Worm (Caenorhabditis elegans) whole organism, mixed stage, embryonic: Measurements from ENCODE around the gene par-5.

Source experiments
- M03D4.4 ChIP-seq: sonication (generic microtip); optimal IDR thresholded peaks from 2 replicates; lab custom pipeline; 2017; ENCODE audit warnings: mild to moderate bottlenecking, missing genetic modification characterization, missing compliant biosample characterization
- bed-3 ChIP-seq: fragments of 200-800 bp; sonication (Bioruptor generic); optimal IDR thresholded peaks from 3 replicates; lab custom pipeline; 2018; ENCODE audit warnings: mild to moderate bottlenecking, missing genetic modification characterization, moderate library complexity, missing compliant biosample characterization
- blmp-1 ChIP-seq: fragments of 150-350 bp; optimal IDR thresholded peaks from 2 replicates; lab custom pipeline; 2014; ENCODE audit warnings: missing biosample characterization, missing genetic modification characterization
- ceh-39 ChIP-seq: fragments of 150-350 bp; optimal IDR thresholded peaks from 2 replicates; lab custom pipeline; 2014; ENCODE audit warnings: missing biosample characterization, missing genetic modification characterization
- ceh-43 ChIP-seq: fragments of 200-800 bp; sonication (Bioruptor generic); optimal IDR thresholded peaks from 2 replicates; lab custom pipeline; 2018; ENCODE audit warnings: mild to moderate bottlenecking, missing genetic modification characterization, moderate library complexity, missing compliant biosample characterization
- ceh-83 ChIP-seq: fragments of 200-800 bp; sonication (Bioruptor generic); optimal IDR thresholded peaks from 2 replicates; lab custom pipeline; 2018; ENCODE audit warnings: mild to moderate bottlenecking, missing genetic modification characterization, missing compliant biosample characterization
- ces-1 ChIP-seq: fragments of 150-350 bp; optimal IDR thresholded peaks from 2 replicates; lab custom pipeline; 2014; ENCODE audit warnings: missing biosample characterization, missing genetic modification reagents, missing genetic modification characterization
- cnd-1 ChIP-seq: fragments of 200-800 bp; sonication (Bioruptor generic); optimal IDR thresholded peaks from 2 replicates; lab custom pipeline; 2018; ENCODE audit warnings: mild to moderate bottlenecking, missing genetic modification characterization, missing compliant biosample characterization
- drap-1 ChIP-seq: fragments of 200-800 bp; sonication (Bioruptor generic); optimal IDR thresholded peaks from 3 replicates; lab custom pipeline; 2018; ENCODE audit warnings: mild to moderate bottlenecking, missing genetic modification characterization, missing compliant biosample characterization
- elt-1 ChIP-seq: sonication (generic microtip); optimal IDR thresholded peaks from 2 replicates; lab custom pipeline; 2017; ENCODE audit warnings: missing genetic modification characterization, mild to moderate bottlenecking, missing compliant biosample characterization, antibody characterized with exemption, moderate library complexity, borderline replicate concordance; ENCODE audit not compliant: insufficient read depth
- elt-3 ChIP-seq: fragments of 150-350 bp; optimal IDR thresholded peaks from 2 replicates; lab custom pipeline; 2014; ENCODE audit warnings: missing biosample characterization, missing genetic modification characterization
- flh-1 ChIP-seq: fragments of 200-800 bp; sonication (Bioruptor generic); optimal IDR thresholded peaks from 2 replicates; lab custom pipeline; 2018; ENCODE audit warnings: mild to moderate bottlenecking, missing genetic modification characterization, moderate library complexity, missing compliant biosample characterization
- ham-2 ChIP-seq: fragments of 200-800 bp; sonication (Bioruptor generic); optimal IDR thresholded peaks from 2 replicates; lab custom pipeline; 2018; ENCODE audit warnings: mild to moderate bottlenecking, missing genetic modification characterization, missing compliant biosample characterization
- hlh-1 ChIP-seq: fragments of 150-350 bp; optimal IDR thresholded peaks from 2 replicates; lab custom pipeline; 2014; ENCODE audit warnings: missing biosample characterization, missing genetic modification reagents, missing genetic modification characterization
- lin-13 ChIP-seq: fragments of 150-350 bp; optimal IDR thresholded peaks from 2 replicates; lab custom pipeline; 2014; ENCODE audit warnings: missing biosample characterization, missing genetic modification characterization
- lin-32 ChIP-seq: fragments of 200-800 bp; sonication (Bioruptor generic); optimal IDR thresholded peaks from 2 replicates; lab custom pipeline; 2018; ENCODE audit warnings: mild to moderate bottlenecking, missing genetic modification characterization, missing compliant biosample characterization
- lsy-2 ChIP-seq: fragments of 150-350 bp; optimal IDR thresholded peaks from 2 replicates; lab custom pipeline; 2014; ENCODE audit warnings: missing biosample characterization, missing genetic modification characterization
- mab-5 ChIP-seq: fragments of 150-350 bp; optimal IDR thresholded peaks from 2 replicates; lab custom pipeline; 2014; ENCODE audit warnings: missing biosample characterization, missing genetic modification characterization
- mep-1 ChIP-seq: fragments of 150-350 bp; optimal IDR thresholded peaks from 2 replicates; lab custom pipeline; 2017; ENCODE audit warnings: missing biosample characterization, missing genetic modification reagents, missing genetic modification characterization, inconsistent platforms
- mls-2 ChIP-seq: sonication (generic microtip); optimal IDR thresholded peaks from 2 replicates; lab custom pipeline; 2016; ENCODE audit warnings: mild to moderate bottlenecking, missing genetic modification characterization, moderate library complexity, missing compliant biosample characterization
- nhr-12 ChIP-seq: fragments of 150-350 bp; optimal IDR thresholded peaks from 2 replicates; lab custom pipeline; 2014; ENCODE audit warnings: missing biosample characterization, missing genetic modification characterization
- nhr-2 ChIP-seq: fragments of 150-350 bp; optimal IDR thresholded peaks from 2 replicates; lab custom pipeline; 2014; ENCODE audit warnings: missing biosample characterization, missing genetic modification characterization
- nhr-237 ChIP-seq: fragments of 150-350 bp; optimal IDR thresholded peaks from 2 replicates; lab custom pipeline; 2014; ENCODE audit warnings: missing biosample characterization, missing genetic modification characterization
- nhr-28 ChIP-seq: fragments of 150-350 bp; optimal IDR thresholded peaks from 2 replicates; lab custom pipeline; 2014; ENCODE audit warnings: missing biosample characterization, missing genetic modification characterization
- pha-4 ChIP-seq: fragments of 150-350 bp; optimal IDR thresholded peaks from 2 replicates; lab custom pipeline; 2018; ENCODE audit warnings: missing biosample characterization, missing genetic modification reagents, missing genetic modification characterization
- sem-2 ChIP-seq: fragments of 200-800 bp; sonication (Bioruptor generic); optimal IDR thresholded peaks from 2 replicates; lab custom pipeline; 2018; ENCODE audit warnings: mild to moderate bottlenecking, missing genetic modification characterization, missing compliant biosample characterization
- snpc-4 ChIP-seq: fragments of 150-350 bp; optimal IDR thresholded peaks from 2 replicates; lab custom pipeline; 2014; ENCODE audit warnings: missing biosample characterization, missing genetic modification characterization
- sptf-1 ChIP-seq: sonication (generic microtip); optimal IDR thresholded peaks from 2 replicates; lab custom pipeline; 2017; ENCODE audit warnings: mild to moderate bottlenecking, missing genetic modification characterization, moderate library complexity, missing compliant biosample characterization
- tbx-8 ChIP-seq: fragments of 200-800 bp; sonication (Bioruptor generic); optimal IDR thresholded peaks from 2 replicates; lab custom pipeline; 2018; ENCODE audit warnings: mild to moderate bottlenecking, missing genetic modification characterization, moderate library complexity, missing compliant biosample characterization
- unc-120 ChIP-seq: sonication (generic microtip); optimal IDR thresholded peaks from 2 replicates; lab custom pipeline; 2017; ENCODE audit warnings: missing genetic modification characterization, missing compliant biosample characterization; ENCODE audit not compliant: poor library complexity, severe bottlenecking
- zip-8 ChIP-seq: fragments of 150-350 bp; optimal IDR thresholded peaks from 2 replicates; lab custom pipeline; 2014; ENCODE audit warnings: missing biosample characterization, missing genetic modification characterization

par-5 gene

ce11 chrIV:11851882-11852281 is 30.2 kb upstream of the par-5 start, which contains the start of gene F38H4.5:
F38H4.5 (plus strand) TSS chrIV:11852182.
- TF ChIP-seq mab-5 (tag; lab: Kevin White, UChicago) = no peak
- no peak for TF ChIP-seq bed-3 (GFP tag; lab: Kevin White, UChicago)
- TF ChIP-seq sptf-1 = no peak
- no peak for TF ChIP-seq nhr-237
- no peak for TF ChIP-seq blmp-1 (tag; lab: Kevin White, UChicago)
- no peak for TF ChIP-seq ces-1 (GFP tag; lab: Kevin White, UChicago)
- TF ChIP-seq cnd-1 (tag; lab: Kevin White, UChicago) = no peak
- no peak for TF ChIP-seq sem-2 (GFP tag; lab: Kevin White, UChicago)
- TF ChIP-seq lin-13 (tag; lab: Kevin White, UChicago) = no peak
- TF ChIP-seq M03D4.4 (tag; lab: Kevin White, UChicago) = no peak
- no peak for TF ChIP-seq ceh-39 (tag; lab: Kevin White, UChicago)
- no peak for TF ChIP-seq lin-32 (GFP tag; lab: Kevin White, UChicago)
- no peak for TF ChIP-seq hlh-1 (tag; lab: Kevin White, UChicago)
- no peak for TF ChIP-seq elt-1 (tag; lab: Kevin White, UChicago)
- no peak for TF ChIP-seq pha-4 (tag; lab: Kevin White, UChicago)

- TF ChIP-seq elt-3 (tag; lab: Kevin White, UChicago) (no peak), nhr-12 (no peak), tbx-8 (GFP tag; lab: Kevin White, UChicago) (no peak), lsy-2 (tag; lab: Kevin White, UChicago) (no peak), nhr-237 (no peak), lin-32 (GFP tag; lab: Kevin White, UChicago) (no peak), ceh-39 (tag; lab: Kevin White, UChicago) (no peak), mls-2 (tag; lab: Kevin White, UChicago) (no peak), ham-2 (GFP tag; lab: Kevin White, UChicago) (no peak), zip-8 (tag; lab: Kevin White, UChicago) (no peak), sptf-1 (no peak), snpc-4 (tag; lab: Kevin White, UChicago) (no peak), ces-1 (GFP tag; lab: Kevin White, UChicago) (no peak), mep-1 (tag; lab: Kevin White, UChicago) (no peak), nhr-28 (tag; lab: Kevin White, UChicago) (no peak), blmp-1 (tag; lab: Kevin White, UChicago) (no peak), elt-1 (tag; lab: Kevin White, UChicago) (no peak), flh-1 (GFP tag; lab: Kevin White, UChicago) (no peak), pha-4 (tag; lab: Kevin White, UChicago) (no peak), hlh-1 (tag; lab: Kevin White, UChicago) (no peak)
These were observed 26.1 kb upstream of the par-5 start, which contains the start of the genes F38H4.6 and F38H4.4 for ce11 chrIV:11847771-11848312. F38H4.6 (minus strand) TSS chrIV:11847871. F38H4.4 (plus strand) TSS chrIV:11848262.

ce11 chrIV:11842121-11842520 is 20.4 kb upstream of the par-5 start, which contains the start of gene F38H4.3:
F38H4.3 (plus strand) TSS chrIV:11842421.
- TF ChIP-seq snpc-4 (tag; lab: Kevin White, UChicago) = no peak

- TF ChIP-seq hlh-1 (tag; lab: Kevin White, UChicago) = no peak
- no peak for TF ChIP-seq ceh-43 (GFP tag; lab: Kevin White, UChicago)
- no peak for TF ChIP-seq sptf-1
- TF ChIP-seq mab-5 (tag; lab: Kevin White, UChicago) = no peak
- no peak for TF ChIP-seq nhr-28 (tag; lab: Kevin White, UChicago)
- TF ChIP-seq tbx-8 (GFP tag; lab: Kevin White, UChicago) = no peak
- no peak for TF ChIP-seq mls-2 (tag; lab: Kevin White, UChicago)
- no peak for TF ChIP-seq ces-1 (GFP tag; lab: Kevin White, UChicago)
- no peak for TF ChIP-seq nhr-2 (tag; lab: Kevin White, UChicago)
- TF ChIP-seq nhr-237 = no peak
- TF ChIP-seq lin-13 (tag; lab: Kevin White, UChicago) = no peak
- no peak for TF ChIP-seq unc-120 (tag; lab: Kevin White, UChicago)
- no peak for TF ChIP-seq ham-2 (GFP tag; lab: Kevin White, UChicago)
- no peak for TF ChIP-seq drap-1 (GFP tag; lab: Kevin White, UChicago)
- TF ChIP-seq ceh-83 = no peak
- no peak for TF ChIP-seq bed-3 (GFP tag; lab: Kevin White, UChicago)
- TF ChIP-seq lsy-2 (tag; lab: Kevin White, UChicago) = no peak
- no peak for TF ChIP-seq zip-8 (tag; lab: Kevin White, UChicago)
These were observed 16.9 kb upstream of the par-5 start, which contains the start of gene fbxb-3 for ce11 chrIV:11838657-11839056. fbxb-3 (plus strand) TSS chrIV:11838957.
